Fruit fly (Drosophila melanogaster) S2 (cell line): ENCODE results near the gene SMC1.

Experiments used
- CG8478 ChIP-seq: fragments of >200 bp; optimal IDR thresholded peaks from 2 replicates; lab custom pipeline; 2018
- CTCF ChIP-seq, 2 experiments: fragments of >200 bp; optimal IDR thresholded peaks; 2 replicates each; lab custom pipeline; 2018

dm6 chr3R:24084975-24085374, 26.9 kb downstream of the SMC1 start:
- TF ChIP-seq CG8478, result no peak
- TF ChIP-seq CTCF (optimal IDR thresholded peaks at IDR 0.05; lab: Kevin White, UChicago), result no peak
